Fruit fly (Drosophila melanogaster) whole organism, embryonic: ENCODE measurements around the gene CG14220.

Experiments used
- Atf-2 ChIP-seq: fragments of 200-800 bp; sonication (Bioruptor generic); optimal IDR thresholded peaks from 2 replicates; lab custom pipeline; 2016; ENCODE audit warnings: missing biosample characterization, missing genetic modification characterization
- CG10543 ChIP-seq: fragments of 200-800 bp; sonication (Bioruptor generic); optimal IDR thresholded peaks from 3 replicates; lab custom pipeline; 2017; ENCODE audit warnings: missing biosample characterization, mild to moderate bottlenecking, missing genetic modification characterization, moderate library complexity
- CG11695 ChIP-seq: fragments of 200-800 bp; sonication (Bioruptor generic); IDR thresholded peaks from 3 replicates; pipeline ENCODE4 v1.3.6; 2022; ENCODE audit warnings: missing biosample characterization, missing genetic modification characterization
- CG12071 ChIP-seq: fragments of 200-800 bp; sonication (Bioruptor generic); optimal IDR thresholded peaks from 3 replicates; lab custom pipeline; 2018; ENCODE audit warnings: missing biosample characterization, mild to moderate bottlenecking, missing genetic modification characterization
- CG13123 ChIP-seq: fragments of 200-800 bp; sonication (Bioruptor generic); optimal IDR thresholded peaks from 2 replicates; lab custom pipeline; 2016; ENCODE audit warnings: missing biosample characterization, missing genetic modification characterization
- CG13287 ChIP-seq: fragments of 200-800 bp; sonication (Bioruptor generic); IDR thresholded peaks from 2 replicates; pipeline ENCODE4 v1.3.6; 2022; ENCODE audit warnings: missing biosample characterization, missing genetic modification characterization; ENCODE audit not compliant: partially characterized antibody
- CG1603 ChIP-seq: fragments of 200-800 bp; sonication (Bioruptor generic); optimal IDR thresholded peaks from 2 replicates; lab custom pipeline; 2019; ENCODE audit warnings: missing biosample characterization, mild to moderate bottlenecking, missing genetic modification characterization, moderate library complexity
- CG16813 ChIP-seq: fragments of 200-800 bp; sonication (Bioruptor generic); IDR thresholded peaks from 3 replicates; pipeline ENCODE4 v1.3.6; 2022; ENCODE audit warnings: missing biosample characterization, missing genetic modification characterization; ENCODE audit not compliant: partially characterized antibody
- CG17361 ChIP-seq: fragments of 200-800 bp; sonication (Bioruptor generic); IDR thresholded peaks from 3 replicates; pipeline ENCODE4 v1.3.6; 2022; ENCODE audit warnings: missing biosample characterization, missing genetic modification characterization
- CG1832 ChIP-seq: fragments of 200-800 bp; sonication (Bioruptor generic); optimal IDR thresholded peaks from 2 replicates; lab custom pipeline; 2017; ENCODE audit warnings: missing biosample characterization, mild to moderate bottlenecking, missing genetic modification characterization, inconsistent platforms
- CG2116 ChIP-seq: fragments of 200-800 bp; sonication (Bioruptor generic); optimal IDR thresholded peaks from 3 replicates; lab custom pipeline; 2018; ENCODE audit warnings: missing biosample characterization, mild to moderate bottlenecking, missing genetic modification characterization
- CG30020 ChIP-seq: fragments of 200-800 bp; optimal IDR thresholded peaks from 2 replicates; lab custom pipeline; 2019; ENCODE audit warnings: missing biosample characterization, mild to moderate bottlenecking, missing genetic modification characterization, moderate library complexity
- CG33213 ChIP-seq: fragments of 200-800 bp; sonication (Bioruptor generic); optimal IDR thresholded peaks from 3 replicates; lab custom pipeline; 2016; ENCODE audit warnings: missing biosample characterization, missing genetic modification characterization
- CG3407 ChIP-seq: fragments of 200-800 bp; sonication (Bioruptor generic); optimal IDR thresholded peaks from 2 replicates; lab custom pipeline; 2018; ENCODE audit warnings: missing biosample characterization, mild to moderate bottlenecking, missing genetic modification characterization
- CG4730 ChIP-seq: fragments of 200-800 bp; sonication (Bioruptor generic); IDR thresholded peaks from 2 replicates; pipeline ENCODE4 v1.3.6; 2022; ENCODE audit warnings: missing biosample characterization, missing genetic modification characterization
- CG6272 ChIP-seq: fragments of 200-800 bp; sonication (Bioruptor generic); IDR thresholded peaks from 2 replicates; pipeline ENCODE4 v1.3.6; 2022; ENCODE audit warnings: missing biosample characterization, missing genetic modification characterization
- CG9797 ChIP-seq: fragments of 200-800 bp; sonication (Bioruptor generic); optimal IDR thresholded peaks from 3 replicates; lab custom pipeline; 2018; ENCODE audit warnings: missing biosample characterization, mild to moderate bottlenecking, missing genetic modification characterization
- CG9876 ChIP-seq: fragments of 200-800 bp; sonication (Bioruptor generic); optimal IDR thresholded peaks from 2 replicates; lab custom pipeline; 2016; ENCODE audit warnings: missing biosample characterization, missing genetic modification characterization
- Chrac-16 ChIP-seq: fragments of 200-800 bp; sonication (Bioruptor generic); optimal IDR thresholded peaks from 3 replicates; lab custom pipeline; 2016; ENCODE audit warnings: missing biosample characterization, missing genetic modification characterization
- Dref ChIP-seq: fragments of 200-800 bp; sonication (Bioruptor generic); IDR thresholded peaks from 2 replicates; pipeline ENCODE4 v1.3.6; 2022; ENCODE audit warnings: missing biosample characterization, missing genetic modification characterization
- Ets97D ChIP-seq: fragments of 200-800 bp; sonication (Bioruptor generic); optimal IDR thresholded peaks from 3 replicates; lab custom pipeline; 2016; ENCODE audit warnings: missing biosample characterization, missing genetic modification characterization
- H15 ChIP-seq: fragments of 200-800 bp; sonication (Bioruptor generic); IDR thresholded peaks from 3 replicates; pipeline ENCODE4 v1.3.6; 2022; ENCODE audit warnings: missing biosample characterization, missing genetic modification characterization
- Hey ChIP-seq: fragments of 200-800 bp; sonication (Bioruptor generic); optimal IDR thresholded peaks from 3 replicates; lab custom pipeline; 2018; ENCODE audit warnings: missing biosample characterization, mild to moderate bottlenecking, missing genetic modification characterization
- HmgD ChIP-seq: fragments of 200-800 bp; sonication (Bioruptor generic); optimal IDR thresholded peaks from 3 replicates; lab custom pipeline; 2016; ENCODE audit warnings: missing biosample characterization, missing genetic modification characterization
- MBD-R2 ChIP-seq: fragments of 200-800 bp; sonication (Bioruptor generic); IDR thresholded peaks from 2 replicates; pipeline ENCODE4 v1.3.6; 2022; ENCODE audit warnings: missing biosample characterization, missing genetic modification characterization
- Meics ChIP-seq: fragments of 200-800 bp; sonication (Bioruptor generic); optimal IDR thresholded peaks from 2 replicates; lab custom pipeline; 2017; ENCODE audit warnings: missing biosample characterization, mild to moderate bottlenecking, missing genetic modification characterization
- Oli ChIP-seq: fragments of 200-800 bp; sonication (Bioruptor generic); optimal IDR thresholded peaks from 2 replicates; lab custom pipeline; 2018; ENCODE audit warnings: missing biosample characterization, mild to moderate bottlenecking, missing genetic modification characterization, moderate library complexity
- Stat92E ChIP-seq, 3 experiments: fragments of >200 bp in 2 of 3; fragments of 200-800 bp in 1 of 3; sonication (Bioruptor generic) in 1 of 3; optimal IDR thresholded peaks; 2 replicates each; lab custom pipeline; 2017 to 2019; ENCODE audit warnings: missing biosample characterization in 3 of 3, missing genetic modification characterization in 3 of 3, mild to moderate bottlenecking in 1 of 3, moderate library complexity in 1 of 3
- az2 ChIP-seq: fragments of 200-800 bp; sonication (Bioruptor generic); optimal IDR thresholded peaks from 3 replicates; lab custom pipeline; 2016; ENCODE audit warnings: missing biosample characterization, missing genetic modification characterization
- bbx ChIP-seq: fragments of 200-800 bp; sonication (Bioruptor generic); IDR thresholded peaks from 2 replicates; pipeline ENCODE4 v1.3.6; 2022; ENCODE audit warnings: missing biosample characterization, missing genetic modification characterization; ENCODE audit not compliant: partially characterized antibody
- br ChIP-seq: fragments of >200 bp; optimal IDR thresholded peaks from 2 replicates; lab custom pipeline; 2017
- bsh ChIP-seq, 2 experiments: fragments of 200-800 bp; sonication (Bioruptor generic); optimal IDR thresholded peaks; 2 replicates each; lab custom pipeline; 2017 to 2018; ENCODE audit warnings: mild to moderate bottlenecking in 2 of 2, missing biosample characterization in 2 of 2, missing genetic modification characterization in 2 of 2, moderate library complexity in 1 of 2
- cwo ChIP-seq: fragments of 200-800 bp; sonication (Bioruptor generic); optimal IDR thresholded peaks from 3 replicates; lab custom pipeline; 2017; ENCODE audit warnings: missing biosample characterization, missing genetic modification characterization, mild to moderate bottlenecking, moderate library complexity, missing genetic modification reagents
- danr ChIP-seq: fragments of 200-800 bp; sonication (Bioruptor generic); IDR thresholded peaks from 2 replicates; pipeline ENCODE4 v1.3.6; 2022; ENCODE audit warnings: missing biosample characterization, missing genetic modification characterization
- ems ChIP-seq: fragments of 200-800 bp; sonication (Bioruptor generic); optimal IDR thresholded peaks from 3 replicates; lab custom pipeline; 2016; ENCODE audit warnings: missing biosample characterization, missing genetic modification characterization
- en ChIP-seq: fragments of 200-800 bp; sonication (Bioruptor generic); optimal IDR thresholded peaks from 2 replicates; lab custom pipeline; 2016; ENCODE audit warnings: missing biosample characterization, missing genetic modification characterization
- ewg ChIP-seq: fragments of 200-800 bp; sonication (Bioruptor generic); optimal IDR thresholded peaks from 3 replicates; lab custom pipeline; 2017; ENCODE audit warnings: mild to moderate bottlenecking, missing biosample characterization, missing genetic modification reagents, missing genetic modification characterization
- eyg ChIP-seq: fragments of 200-800 bp; sonication (Bioruptor generic); optimal IDR thresholded peaks from 3 replicates; lab custom pipeline; 2016; ENCODE audit warnings: missing biosample characterization, missing genetic modification characterization
- ftz-f1 ChIP-seq: fragments of 200-800 bp; sonication (Bioruptor generic); optimal IDR thresholded peaks from 2 replicates; lab custom pipeline; 2016; ENCODE audit warnings: missing biosample characterization, missing genetic modification characterization
- gfzf ChIP-seq: fragments of 200-800 bp; sonication (Bioruptor generic); optimal IDR thresholded peaks from 2 replicates; lab custom pipeline; 2016; ENCODE audit warnings: missing biosample characterization, mild to moderate bottlenecking, missing genetic modification characterization, moderate library complexity
- gsb-n ChIP-seq: fragments of 200-800 bp; sonication (Bioruptor generic); optimal IDR thresholded peaks from 3 replicates; lab custom pipeline; 2018; ENCODE audit warnings: missing biosample characterization, mild to moderate bottlenecking, missing genetic modification characterization
- hb ChIP-seq: fragments of 200-800 bp; sonication (Bioruptor generic); IDR thresholded peaks from 3 replicates; pipeline ENCODE4 v1.3.6; 2022; ENCODE audit warnings: missing biosample characterization, missing genetic modification characterization; ENCODE audit not compliant: partially characterized antibody
- nerfin-2 ChIP-seq: fragments of 200-800 bp; sonication (Bioruptor generic); IDR thresholded peaks from 2 replicates; pipeline ENCODE4 v1.3.6; 2022; ENCODE audit warnings: missing biosample characterization, missing genetic modification characterization; ENCODE audit not compliant: partially characterized antibody
- phol ChIP-seq: fragments of 200-800 bp; sonication (Bioruptor generic); optimal IDR thresholded peaks from 3 replicates; lab custom pipeline; 2018; ENCODE audit warnings: missing biosample characterization, mild to moderate bottlenecking, missing genetic modification characterization, moderate library complexity
- ranshi ChIP-seq: fragments of 200-800 bp; sonication (Bioruptor generic); IDR thresholded peaks from 2 replicates; pipeline ENCODE4 v1.3.6; 2022; ENCODE audit warnings: missing biosample characterization, missing genetic modification characterization
- sqz ChIP-seq: fragments of 200-800 bp; sonication (Bioruptor generic); optimal IDR thresholded peaks from 3 replicates; lab custom pipeline; 2018; ENCODE audit warnings: missing biosample characterization, mild to moderate bottlenecking, missing genetic modification characterization
- ssp ChIP-seq: fragments of 200-800 bp; sonication (Bioruptor generic); IDR thresholded peaks from 2 replicates; pipeline ENCODE4 v1.3.6; 2022; ENCODE audit warnings: missing biosample characterization, missing genetic modification characterization
- tna ChIP-seq: fragments of 200-800 bp; sonication (Bioruptor generic); IDR thresholded peaks from 2 replicates; pipeline ENCODE4 v1.3.6; 2022; ENCODE audit warnings: missing biosample characterization, missing genetic modification characterization; ENCODE audit not compliant: partially characterized antibody
- trem ChIP-seq: fragments of 200-800 bp; optimal IDR thresholded peaks from 3 replicates; lab custom pipeline; 2019; ENCODE audit warnings: missing biosample characterization, mild to moderate bottlenecking, missing genetic modification characterization, moderate library complexity
- z ChIP-seq: fragments of 200-800 bp; sonication (Bioruptor generic); IDR thresholded peaks from 3 replicates; pipeline ENCODE4 v1.3.6; 2022; ENCODE audit warnings: missing biosample characterization, missing genetic modification characterization

The CG14220 gene

DNA sequence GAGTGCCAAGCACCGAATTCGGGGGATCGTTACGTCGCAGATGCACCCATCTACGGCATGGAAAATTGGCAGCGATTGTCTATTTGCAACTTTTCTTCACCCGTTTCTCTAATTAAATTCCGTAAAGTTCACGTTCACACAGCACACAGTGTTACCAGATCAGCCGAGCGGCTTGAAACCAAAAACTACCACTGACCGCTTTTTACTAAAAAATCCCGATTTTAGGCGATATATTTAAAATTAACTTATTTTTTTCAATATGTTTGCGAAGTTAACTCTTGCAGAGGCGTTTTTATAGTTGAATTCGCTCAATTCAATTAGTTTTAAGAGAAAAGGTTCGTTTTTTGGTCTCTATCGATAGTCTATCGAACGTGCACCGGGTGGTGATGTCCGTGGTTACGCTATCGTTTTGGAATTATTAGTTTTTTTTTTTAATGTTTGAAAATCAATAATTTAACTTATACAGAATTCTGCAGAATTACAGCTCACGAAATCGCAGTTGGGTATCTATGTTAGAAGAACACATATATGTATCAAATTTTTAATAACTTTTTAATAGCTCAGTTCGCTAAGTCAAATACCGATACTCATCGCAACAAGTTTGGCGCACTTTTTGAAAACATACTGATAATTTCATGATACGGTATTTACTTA lies 21.9 kb downstream of the CG14220 start, which contains the start of gene Tao (continued):
- no peak for TF ChIP-seq bsh (GFP tag; optimal IDR thresholded peaks at IDR 0.05; lab: Kevin White, UChicago)
- no peak for TF ChIP-seq az2 (GFP tag; lab: Kevin White, UChicago)
- no peak for TF ChIP-seq ssp (GFP tag; lab: Robert Waterston, UW)
- peak; percentile 68 for TF ChIP-seq nerfin-2 (GFP tag; lab: Robert Waterston, UW)
- no peak for TF ChIP-seq Stat92E (GFP tag; optimal IDR thresholded peaks at IDR 0.05; lab: Kevin White, UChicago)
- TF ChIP-seq gfzf = peak; percentile 78
- TF ChIP-seq z = no peak
- peak; percentile 44 for TF ChIP-seq phol
- TF ChIP-seq CG2116 = peak; percentile 82
- peak; percentile 69 for TF ChIP-seq bbx
- TF ChIP-seq CG1603 (tag; lab: Kevin White, UChicago) = no peak
- TF ChIP-seq HmgD (GFP tag; lab: Kevin White, UChicago) = no peak
- no peak for TF ChIP-seq ewg (GFP tag; lab: Kevin White, UChicago)
- peak; percentile 83 for TF ChIP-seq CG13287 (GFP tag; lab: Robert Waterston, UW)
- peak; percentile 72 for TF ChIP-seq CG9797 (GFP tag; lab: Kevin White, UChicago)
- TF ChIP-seq hb (GFP tag; lab: Robert Waterston, UW) = peak; percentile 86
- TF ChIP-seq Hey = no peak
- peak; percentile 89 for TF ChIP-seq CG16813 (GFP tag; lab: Robert Waterston, UW)
- no peak for TF ChIP-seq CG13123 (GFP tag; lab: Kevin White, UChicago)
- no peak for TF ChIP-seq CG10543
- TF ChIP-seq CG11695 (GFP tag; lab: Robert Waterston, UW) = no peak
- TF ChIP-seq Ets97D (GFP tag; lab: Kevin White, UChicago) = peak; percentile 82
- TF ChIP-seq H15 (GFP tag; lab: Robert Waterston, UW) = no peak
- TF ChIP-seq br (lab: Kevin White, UChicago) = no peak
- TF ChIP-seq ranshi (GFP tag; lab: Robert Waterston, UW) = no peak
- TF ChIP-seq Chrac-16 (GFP tag; lab: Kevin White, UChicago) = no peak
- no peak for TF ChIP-seq CG12071 (GFP tag; lab: Kevin White, UChicago)
- no peak for TF ChIP-seq danr
- TF ChIP-seq en = no peak
- no peak for TF ChIP-seq Oli
- peak; percentile 52; the same call in 1 of the 2 replicates for TF ChIP-seq tna
- no peak for TF ChIP-seq ftz-f1
- TF ChIP-seq eyg (GFP tag; lab: Kevin White, UChicago) = no peak
- no peak for TF ChIP-seq cwo (GFP tag; lab: Kevin White, UChicago)
- no peak for TF ChIP-seq CG3407 (GFP tag; lab: Kevin White, UChicago)
- no peak for TF ChIP-seq Atf-2 (GFP tag; lab: Kevin White, UChicago)
- no peak for TF ChIP-seq CG9876 (GFP tag; lab: Kevin White, UChicago)
- TF ChIP-seq CG6272 (GFP tag; lab: Robert Waterston, UW) = no peak
- no peak for TF ChIP-seq sqz (GFP tag; lab: Kevin White, UChicago)
- TF ChIP-seq CG33213 (GFP tag; lab: Kevin White, UChicago) = peak; percentile 17
- TF ChIP-seq Dref (GFP tag; lab: Robert Waterston, UW) = peak; percentile 55
- peak; percentile 2 for TF ChIP-seq Meics (GFP tag; lab: Kevin White, UChicago)
- TF ChIP-seq CG30020 = no peak
- TF ChIP-seq CG17361 (GFP tag; lab: Robert Waterston, UW) = peak; percentile 40; the same call in 1 of the 3 replicates
- no peak for TF ChIP-seq CG1832 (GFP tag; lab: Kevin White, UChicago)
- TF ChIP-seq CG4730 (GFP tag; lab: Robert Waterston, UW) = no peak
- peak; percentile 84 for TF ChIP-seq gsb-n (tag; lab: Kevin White, UChicago)
- TF ChIP-seq trem = peak; percentile 12
- TF ChIP-seq MBD-R2 (GFP tag; lab: Robert Waterston, UW) = peak; percentile 17; the same call in 1 of the 2 replicates
- TF ChIP-seq ems = no peak
